Worm (Caenorhabditis elegans) whole organism, young adult: ENCODE measurements around the gene T22B7.3.

ENCODE experiments used
- F10E7.11 ChIP-seq: sonication (generic microtip); optimal IDR thresholded peaks from 2 replicates; lab custom pipeline; 2017; ENCODE audit warnings: mild to moderate bottlenecking, missing genetic modification characterization, moderate library complexity, missing compliant biosample characterization
- Y79H2A.3 ChIP-seq: fragments of 200-800 bp; sonication (Bioruptor generic); conservative IDR thresholded peaks from 2 replicates; pipeline ENCODE4 v1.3.6; 2022; ENCODE audit warnings: missing genetic modification reagents, missing genetic modification characterization, missing compliant biosample characterization
- ama-1 ChIP-seq, 3 experiments: fragments of 150-350 bp in 1 of 3; sonication (generic microtip) in 2 of 3; optimal IDR thresholded peaks; 2 replicates each; lab custom pipeline; 2014 to 2018; ENCODE audit warnings: missing biosample characterization in 2 of 3, missing genetic modification characterization in 2 of 3, missing genetic modification reagents in 2 of 3
- dpff-1 ChIP-seq: sonication (generic microtip); optimal IDR thresholded peaks from 2 replicates; lab custom pipeline; 2017; ENCODE audit warnings: mild to moderate bottlenecking, missing genetic modification characterization, missing compliant biosample characterization
- gei-17 ChIP-seq: fragments of 200-800 bp; sonication (Bioruptor generic); optimal IDR thresholded peaks from 2 replicates; lab custom pipeline; 2018; ENCODE audit warnings: mild to moderate bottlenecking, missing genetic modification characterization, missing compliant biosample characterization
- hmg-20 ChIP-seq: fragments of 200-800 bp; sonication (Bioruptor generic); IDR thresholded peaks from 2 replicates; pipeline ENCODE4 v1.3.6; 2022; ENCODE audit warnings: missing genetic modification reagents, missing genetic modification characterization, missing compliant biosample characterization
- hrde-1 ChIP-seq: sonication (generic microtip); optimal IDR thresholded peaks from 2 replicates; lab custom pipeline; 2016; ENCODE audit warnings: missing genetic modification characterization, mild to moderate bottlenecking, missing compliant biosample characterization, moderate library complexity, missing genotype, missing genetic modification reagents, borderline replicate concordance
- snpc-4 ChIP-seq, 5 experiments: fragments of 150-350 bp in 1 of 5; sonication (generic microtip) in 4 of 5; optimal IDR thresholded peaks; 2 replicates each; lab custom pipeline; 2014 to 2018; ENCODE audit warnings: missing genetic modification characterization in 5 of 5, missing biosample characterization in 3 of 5, antibody characterized with exemption in 2 of 5, mild to moderate bottlenecking in 2 of 5, missing compliant biosample characterization in 2 of 5, missing genotype in 2 of 5, moderate library complexity in 2 of 5, missing genetic modification reagents in 1 of 5
- unc-130 ChIP-seq: sonication (generic microtip); optimal IDR thresholded peaks from 2 replicates; lab custom pipeline; 2016; ENCODE audit warnings: missing genetic modification reagents, missing genetic modification characterization, missing compliant biosample characterization

DNA sequence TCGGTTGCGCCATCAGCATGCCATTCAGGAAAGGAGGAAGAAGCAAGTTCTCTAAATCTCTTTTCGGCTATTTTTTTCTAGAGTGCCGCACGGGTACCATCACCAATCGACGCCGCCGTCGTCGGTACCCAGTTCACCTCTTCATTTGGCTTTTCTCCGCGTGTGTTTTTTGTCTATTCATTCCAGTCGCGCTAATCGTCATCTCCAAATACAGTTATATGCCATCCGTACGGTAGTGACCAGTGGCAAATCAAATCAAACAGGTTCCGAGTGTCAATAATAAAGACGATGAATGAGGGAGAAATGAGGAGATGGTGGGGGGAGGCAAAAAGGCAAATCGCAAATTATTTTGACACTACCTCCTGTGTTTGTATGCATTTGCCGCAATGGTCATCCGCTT lies 14.0 kb downstream of the T22B7.3 start:
- no peak for TF ChIP-seq unc-130 (GFP tag; lab: Kevin White, UChicago)
- TF ChIP-seq snpc-4 (GFP tag; optimal IDR thresholded peaks at IDR 0.05; lab: Kevin White, UChicago) = no peak
- no peak for TF ChIP-seq snpc-4 (tag; optimal IDR thresholded peaks at IDR 0.05; lab: Kevin White, UChicago)
- TF ChIP-seq Y79H2A.3 (GFP tag; lab: Robert Waterston, UW) = no peak
- no peak for TF ChIP-seq hmg-20
- TF ChIP-seq F10E7.11 (tag; lab: Kevin White, UChicago) = no peak
- no peak for TF ChIP-seq ama-1 (optimal IDR thresholded peaks at IDR 0.05; lab: Kevin White, UChicago)
- no peak for TF ChIP-seq ama-1 (GFP tag; optimal IDR thresholded peaks at IDR 0.05; lab: Kevin White, UChicago)
- TF ChIP-seq gei-17 (GFP tag; lab: Kevin White, UChicago) = no peak
- no peak for TF ChIP-seq dpff-1 (tag; lab: Kevin White, UChicago)
- TF ChIP-seq hrde-1 = no peak
